Fruit fly (Drosophila melanogaster): ENCODE measurements around the gene Ccp84Ab.

Ccp84Ab gene

DNA sequence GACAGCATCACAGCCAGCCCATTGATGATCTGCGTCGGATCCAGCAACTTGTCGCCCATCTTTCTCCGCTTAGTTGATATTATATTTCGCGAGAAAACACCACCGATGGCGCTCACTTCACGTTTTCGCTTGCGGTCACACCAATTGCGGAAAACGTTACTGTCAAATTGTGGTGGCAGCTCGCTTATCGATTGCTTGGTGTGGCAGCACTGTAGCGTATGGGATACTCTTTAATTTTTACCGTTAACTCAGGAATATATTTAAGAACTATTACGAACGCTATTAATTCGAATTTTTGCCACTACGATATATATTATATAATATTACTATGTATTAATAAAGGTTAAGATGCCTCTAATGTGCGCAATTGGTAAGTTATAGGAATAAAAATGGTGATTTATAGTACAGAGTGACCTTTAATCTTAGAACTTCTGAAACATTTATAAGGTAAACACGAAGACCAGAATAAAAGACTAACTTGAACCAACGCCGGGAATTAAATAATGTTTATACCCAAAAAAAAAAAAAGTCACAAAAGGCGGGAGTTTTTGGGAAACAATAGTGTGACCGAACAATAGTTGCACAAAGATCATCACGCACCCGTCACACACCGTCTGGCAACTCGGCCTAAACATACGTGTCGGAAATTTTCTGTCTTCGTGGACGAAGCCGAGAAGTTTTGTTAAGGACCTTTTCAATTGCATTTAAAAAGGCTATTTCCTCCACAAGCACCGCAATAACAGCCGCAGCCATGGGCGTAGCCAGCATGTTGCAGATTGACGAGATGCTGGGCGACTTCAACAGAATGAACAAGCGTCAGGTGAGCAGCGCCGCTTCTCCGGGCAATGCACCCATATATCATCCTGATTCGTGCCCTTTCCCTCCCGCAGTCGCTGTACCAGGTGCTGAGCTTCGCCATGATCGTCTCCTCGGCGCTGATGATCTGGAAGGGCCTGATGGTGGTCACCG, 45.1 kb downstream of the Ccp84Ab start, which contains the start of the genes CG1307 and twr:
Gene CG1307 (minus strand): TSS at position 165 of the 969 bp plus-strand sequence.
Gene twr (plus strand): TSS at position 605 of the 969 bp plus-strand sequence.
- peak; percentile 13; the same call in 1 of the 2 replicates for TF ChIP-seq al (GFP tag; IDR thresholded peaks at IDR 0.05)
- TF ChIP-seq Fer2 (tag; optimal IDR thresholded peaks at IDR 0.05), result peak; percentile 50
- TF ChIP-seq CG12219 (GFP tag; optimal IDR thresholded peaks at IDR 0.05), result no peak
- TF ChIP-seq stwl (tag; optimal IDR thresholded peaks at IDR 0.05), result peak; percentile 51
- TF ChIP-seq lov (optimal IDR thresholded peaks at IDR 0.05), result no peak
- no peak for TF ChIP-seq lov (GFP tag; IDR thresholded peaks at IDR 0.05)
- TF ChIP-seq insv (GFP tag; optimal IDR thresholded peaks at IDR 0.05), result peak in 1 of 2 experiments; percentile 19
- no peak for TF ChIP-seq CG3726 (GFP tag; IDR thresholded peaks at IDR 0.05)
- no peak for TF ChIP-seq Doc2 (GFP tag; IDR thresholded peaks at IDR 0.05)
- no peak for TF ChIP-seq CG15601 (tag; optimal IDR thresholded peaks at IDR 0.05)
- TF ChIP-seq nmo (GFP tag; optimal IDR thresholded peaks at IDR 0.05), result peak; percentile 62
- no peak for TF ChIP-seq nom (GFP tag; optimal IDR thresholded peaks at IDR 0.05)
- TF ChIP-seq Side (GFP tag; optimal IDR thresholded peaks at IDR 0.05), result no peak
- TF ChIP-seq CG12071 (GFP tag; optimal IDR thresholded peaks at IDR 0.05), result no peak
- TF ChIP-seq CG17359 (tag; optimal IDR thresholded peaks at IDR 0.05), result no peak
- peak; percentile 99 for TF ChIP-seq wek (GFP tag; optimal IDR thresholded peaks at IDR 0.05)
- no peak for TF ChIP-seq jumu (GFP tag; optimal IDR thresholded peaks at IDR 0.05)
- TF ChIP-seq slbo (GFP tag; IDR thresholded peaks at IDR 0.05), result peak; percentile 49
- TF ChIP-seq CG4707 (GFP tag; optimal IDR thresholded peaks at IDR 0.05), result no peak
- no peak for TF ChIP-seq CG4854 (GFP tag; optimal IDR thresholded peaks at IDR 0.05)
- TF ChIP-seq Elba2 (GFP tag; optimal IDR thresholded peaks at IDR 0.05), result no peak
- peak; percentile 85 for TF ChIP-seq MESR4 (GFP tag; optimal IDR thresholded peaks at IDR 0.05)
- no peak; the same call in 1 of the 2 replicates for TF ChIP-seq rib (GFP tag; IDR thresholded peaks at IDR 0.05)
- TF ChIP-seq NFAT (GFP tag; IDR thresholded peaks at IDR 0.05), result peak; percentile 48
- TF ChIP-seq fd102C (GFP tag; optimal IDR thresholded peaks at IDR 0.05), result no peak
- peak; percentile 14; the same call in 1 of the 2 replicates for TF ChIP-seq CG17328 (GFP tag; IDR thresholded peaks at IDR 0.05)
- no peak for TF ChIP-seq tup (GFP tag; optimal IDR thresholded peaks at IDR 0.05)
- no peak for TF ChIP-seq ato (GFP tag; IDR thresholded peaks at IDR 0.05; ENCODE audit: partially characterized antibody)
- TF ChIP-seq HLH3B (GFP tag; IDR thresholded peaks at IDR 0.05), result no peak
- TF ChIP-seq ATbp (GFP tag; optimal IDR thresholded peaks at IDR 0.05), result no peak
- TF ChIP-seq Ets65A (GFP tag), result peak; percentile 93
- no peak for TF ChIP-seq tin (GFP tag; optimal IDR thresholded peaks at IDR 0.05)
- 0 out of 3 replicates have a peak, but pooled peaks have one; percentile 32 for TF ChIP-seq CG2889 (GFP tag; IDR thresholded peaks at IDR 0.05)
- TF ChIP-seq CrebB (tag; optimal IDR thresholded peaks at IDR 0.05), result no peak
- TF ChIP-seq CG8944 (GFP tag; optimal IDR thresholded peaks at IDR 0.05), result no peak
- peak; percentile 55 for TF ChIP-seq Xbp1 (GFP tag; optimal IDR thresholded peaks at IDR 0.05)
- TF ChIP-seq mirr (GFP tag; optimal IDR thresholded peaks at IDR 0.05), result no peak
- TF ChIP-seq tna (GFP tag; IDR thresholded peaks at IDR 0.05; ENCODE audit: partially characterized antibody), result no peak
- TF ChIP-seq CG10431 (GFP tag; optimal IDR thresholded peaks at IDR 0.05), result peak; percentile 37
- no peak for TF ChIP-seq tap (tag; optimal IDR thresholded peaks at IDR 0.05)
- TF ChIP-seq Mrtf (GFP tag; IDR thresholded peaks at IDR 0.05), result peak; percentile 33; the same call in 1 of the 3 replicates
- peak; percentile 27 for TF ChIP-seq CG12155 (GFP tag; optimal IDR thresholded peaks at IDR 0.05)
- TF ChIP-seq Ptx1 (GFP tag; IDR thresholded peaks at IDR 0.05), result 0 out of 2 replicates have a peak, but pooled peaks have one; percentile 25
- TF ChIP-seq Drgx (GFP tag; IDR thresholded peaks at IDR 0.05), result 0 out of 2 replicates have a peak, but pooled peaks have one; percentile 16
- TF ChIP-seq CG10543 (GFP tag; optimal IDR thresholded peaks at IDR 0.05), result peak; percentile 73
- no peak for TF ChIP-seq CG7745 (tag; optimal IDR thresholded peaks at IDR 0.05)
- TF ChIP-seq Opbp (GFP tag; IDR thresholded peaks at IDR 0.05; ENCODE audit: partially characterized antibody), result peak; percentile 41; the same call in 2 of the 3 replicates
- TF ChIP-seq chm (GFP tag; IDR thresholded peaks at IDR 0.05), result no peak

Data from whole organism, embryonic.